Fruit fly (Drosophila melanogaster) whole organism, wandering third instar larva: ENCODE measurements around the gene CG43288.
A peak's percentile ranks its signal among the peaks of the same experiment; 100 is the strongest.

ENCODE experiments used
- Abd-B ChIP-seq: fragments of >200 bp; optimal IDR thresholded peaks from 2 replicates; lab custom pipeline; 2017; ENCODE audit warnings: missing biosample characterization, missing genetic modification characterization
- CG32264 ChIP-seq: fragments of 200-800 bp; sonication (Bioruptor generic); optimal IDR thresholded peaks from 2 replicates; lab custom pipeline; 2016; ENCODE audit warnings: missing biosample characterization, missing genetic modification characterization
- CG9705 ChIP-seq: fragments of 200-800 bp; sonication (Bioruptor generic); optimal IDR thresholded peaks from 2 replicates; lab custom pipeline; 2018; ENCODE audit warnings: missing biosample characterization, mild to moderate bottlenecking, missing genetic modification characterization
- CrebA ChIP-seq: fragments of 200-800 bp; sonication (Bioruptor generic); optimal IDR thresholded peaks from 2 replicates; lab custom pipeline; 2016; ENCODE audit warnings: missing biosample characterization, mild to moderate bottlenecking, missing genetic modification characterization, borderline replicate concordance
- Dfd ChIP-seq: fragments of >200 bp; optimal IDR thresholded peaks from 2 replicates; lab custom pipeline; 2017; ENCODE audit warnings: missing biosample characterization, missing genetic modification characterization
- Dif ChIP-seq: fragments of 200-275, 200-300 bp; sonication (Bioruptor generic); optimal IDR thresholded peaks from 2 replicates; lab custom pipeline; 2018; ENCODE audit warnings: missing biosample characterization, missing genetic modification characterization; ENCODE audit not compliant: partially characterized antibody
- GATAd ChIP-seq: sonication (Bioruptor generic); optimal IDR thresholded peaks from 2 replicates; lab custom pipeline; 2016; ENCODE audit warnings: missing biosample characterization, missing genetic modification characterization
- HLH106 ChIP-seq: fragments of 200-800 bp; optimal IDR thresholded peaks from 3 replicates; lab custom pipeline; 2019; ENCODE audit warnings: missing biosample characterization, mild to moderate bottlenecking, missing genetic modification characterization, moderate library complexity
- Hnf4 ChIP-seq: fragments of 200-800 bp; sonication (Bioruptor generic); optimal IDR thresholded peaks from 2 replicates; lab custom pipeline; 2016; ENCODE audit warnings: missing biosample characterization, mild to moderate bottlenecking, missing genetic modification characterization
- Hr78 ChIP-seq: fragments of >200 bp; optimal IDR thresholded peaks from 2 replicates; lab custom pipeline; 2017; ENCODE audit warnings: missing biosample characterization, missing genetic modification characterization
- Hr83 ChIP-seq: fragments of 200-300 bp; sonication (Bioruptor generic); optimal IDR thresholded peaks from 2 replicates; lab custom pipeline; 2016; ENCODE audit warnings: missing biosample characterization, mild to moderate bottlenecking, missing genetic modification characterization, moderate library complexity; ENCODE audit not compliant: poor library complexity, severe bottlenecking
- Jra ChIP-seq: sonication (Bioruptor generic); optimal IDR thresholded peaks from 2 replicates; lab custom pipeline; 2016; ENCODE audit warnings: missing biosample characterization, missing genetic modification characterization
- Mio ChIP-seq: sonication (Bioruptor generic); optimal IDR thresholded peaks from 2 replicates; lab custom pipeline; 2016; ENCODE audit warnings: missing biosample characterization, missing genetic modification characterization
- Myc ChIP-seq: fragments of >200 bp; optimal IDR thresholded peaks from 2 replicates; lab custom pipeline; 2017
- N ChIP-seq: fragments of >200 bp; optimal IDR thresholded peaks from 2 replicates; lab custom pipeline; 2018; ENCODE audit warnings: missing biosample characterization, missing external identifiers, missing genetic modification characterization
- OdsH ChIP-seq: fragments of 200-800 bp; sonication (Bioruptor generic); optimal IDR thresholded peaks from 2 replicates; lab custom pipeline; 2016; ENCODE audit warnings: missing biosample characterization, mild to moderate bottlenecking, missing genetic modification characterization
- Rel ChIP-seq, 2 experiments: fragments of 200-800 bp; sonication (Bioruptor generic) in 1 of 2; optimal IDR thresholded peaks; 2 replicates in 1 of 2; 3 replicates in 1 of 2; lab custom pipeline; 2016 to 2019; ENCODE audit warnings: mild to moderate bottlenecking in 2 of 2, missing biosample characterization in 2 of 2, missing genetic modification characterization in 2 of 2, moderate library complexity in 1 of 2
- Sp1 ChIP-seq: fragments of 200-800 bp; sonication (Bioruptor generic); optimal IDR thresholded peaks from 3 replicates; lab custom pipeline; 2019; ENCODE audit warnings: missing biosample characterization, mild to moderate bottlenecking, missing genetic modification characterization, moderate library complexity
- Vsx2 ChIP-seq: fragments of 200-300, 225-300 bp; sonication (Bioruptor generic); optimal IDR thresholded peaks from 2 replicates; lab custom pipeline; 2018; ENCODE audit warnings: missing biosample characterization, missing genetic modification characterization; ENCODE audit not compliant: partially characterized antibody
- br ChIP-seq: fragments of 200-800 bp; sonication (Bioruptor generic); optimal IDR thresholded peaks from 2 replicates; lab custom pipeline; 2016; ENCODE audit warnings: missing biosample characterization, missing genetic modification characterization
- brk ChIP-seq: fragments of 200-800 bp; sonication (Bioruptor generic); optimal IDR thresholded peaks from 2 replicates; lab custom pipeline; 2016; ENCODE audit warnings: missing biosample characterization, mild to moderate bottlenecking, missing genetic modification characterization
- dl ChIP-seq, 2 experiments: fragments of 175-275, 200-275 bp in 1 of 2; fragments of 200-275 bp in 1 of 2; sonication (Bioruptor generic); optimal IDR thresholded peaks; lab custom pipeline; 2018; ENCODE audit warnings: mild to moderate bottlenecking in 2 of 2, missing biosample characterization in 2 of 2, missing genetic modification characterization in 2 of 2, moderate library complexity in 2 of 2; ENCODE audit not compliant: partially characterized antibody in 2 of 2, insufficient read depth in 1 of 2
- dmrt93B ChIP-seq: fragments of 200-800 bp; sonication (Bioruptor generic); optimal IDR thresholded peaks from 2 replicates; lab custom pipeline; 2018; ENCODE audit warnings: missing biosample characterization, mild to moderate bottlenecking, missing genetic modification characterization
- dsf ChIP-seq: sonication (Bioruptor generic); optimal IDR thresholded peaks from 2 replicates; lab custom pipeline; 2016; ENCODE audit warnings: missing biosample characterization, missing genetic modification characterization, borderline replicate concordance
- ey ChIP-seq: fragments of 200-800 bp; sonication (Bioruptor generic); optimal IDR thresholded peaks from 2 replicates; lab custom pipeline; 2016; ENCODE audit warnings: missing biosample characterization, missing genetic modification characterization
- foxo ChIP-seq, 2 experiments: fragments of 200-800 bp; sonication (Bioruptor generic); optimal IDR thresholded peaks; 2 replicates in 1 of 2; 3 replicates in 1 of 2; lab custom pipeline; 2016 to 2017; ENCODE audit warnings: missing biosample characterization in 2 of 2, missing genetic modification characterization in 2 of 2
- fru ChIP-seq: fragments of 200-800 bp; sonication (Bioruptor generic); optimal IDR thresholded peaks from 3 replicates; lab custom pipeline; 2016; ENCODE audit warnings: missing biosample characterization, mild to moderate bottlenecking, missing genetic modification characterization
- h ChIP-seq: fragments of 200-800 bp; sonication (Bioruptor generic); optimal IDR thresholded peaks from 3 replicates; lab custom pipeline; 2016; ENCODE audit warnings: missing biosample characterization, mild to moderate bottlenecking, missing genetic modification characterization
- jim ChIP-seq: fragments of 175-275, 200-325 bp; sonication (Bioruptor generic); optimal IDR thresholded peaks from 2 replicates; lab custom pipeline; 2016; ENCODE audit warnings: missing biosample characterization, mild to moderate bottlenecking, missing genetic modification characterization
- lola ChIP-seq: fragments of >200 bp; optimal IDR thresholded peaks from 2 replicates; lab custom pipeline; 2017; ENCODE audit warnings: missing biosample characterization, missing genetic modification characterization
- pan ChIP-seq: fragments of >200 bp; optimal IDR thresholded peaks from 2 replicates; lab custom pipeline; 2017
- psq ChIP-seq: fragments of 200-800 bp; sonication (Bioruptor generic); optimal IDR thresholded peaks from 3 replicates; lab custom pipeline; 2017; ENCODE audit warnings: missing biosample characterization, mild to moderate bottlenecking, missing genetic modification characterization, moderate library complexity
- rgr ChIP-seq: fragments of 200-800 bp; sonication (Bioruptor generic); optimal IDR thresholded peaks from 3 replicates; lab custom pipeline; 2016; ENCODE audit warnings: missing biosample characterization, mild to moderate bottlenecking, missing genetic modification characterization
- sage ChIP-seq: fragments of 200-800 bp; sonication (Bioruptor generic); optimal IDR thresholded peaks from 2 replicates; lab custom pipeline; 2016; ENCODE audit warnings: missing biosample characterization, mild to moderate bottlenecking, missing genetic modification characterization
- sv ChIP-seq: fragments of 200-800 bp; sonication (Bioruptor generic); optimal IDR thresholded peaks from 3 replicates; lab custom pipeline; 2016; ENCODE audit warnings: missing biosample characterization, missing genetic modification characterization
- tai ChIP-seq: sonication (Bioruptor generic); optimal IDR thresholded peaks from 2 replicates; lab custom pipeline; 2016; ENCODE audit warnings: missing biosample characterization, missing genetic modification characterization
- usp ChIP-seq: fragments of >200 bp; optimal IDR thresholded peaks from 2 replicates; lab custom pipeline; 2017; ENCODE audit warnings: missing biosample characterization, missing genetic modification characterization
- woc ChIP-seq: sonication (Bioruptor generic); optimal IDR thresholded peaks from 2 replicates; lab custom pipeline; 2016; ENCODE audit warnings: missing biosample characterization, mild to moderate bottlenecking, missing genetic modification characterization

CG43288 gene

dm6 chrX:4252690-4253089 is 39.9 kb downstream of the CG43288 start, which contains the start of gene CG15576:
Gene CG15576 (minus strand): TSS chrX:4252790.
- no peak for TF ChIP-seq woc (GFP tag; lab: Kevin White, UChicago)
- no peak for TF ChIP-seq Jra
- TF ChIP-seq GATAd (GFP tag; lab: Kevin White, UChicago) = no peak
- no peak for TF ChIP-seq dl (GFP tag; optimal IDR thresholded peaks at IDR 0.05; lab: Kevin White, UChicago; ENCODE audit: insufficient read depth in 1 of 2, partially characterized antibody in 2 of 2)
- no peak for TF ChIP-seq CG32264
- no peak for TF ChIP-seq h (GFP tag; lab: Kevin White, UChicago)
- no peak for TF ChIP-seq Hr78 (GFP tag; lab: Kevin White, UChicago)
- no peak for TF ChIP-seq brk (GFP tag; lab: Kevin White, UChicago)
- TF ChIP-seq Dif = no peak
- no peak for TF ChIP-seq fru (GFP tag; lab: Kevin White, UChicago)
- TF ChIP-seq Abd-B (GFP tag; lab: Kevin White, UChicago) = no peak
- TF ChIP-seq Myc = no peak
- TF ChIP-seq Hnf4 (GFP tag; lab: Kevin White, UChicago) = no peak
- TF ChIP-seq foxo (GFP tag; optimal IDR thresholded peaks at IDR 0.05; lab: Kevin White, UChicago) = no peak
- no peak for TF ChIP-seq psq (GFP tag; lab: Kevin White, UChicago)
- TF ChIP-seq, all 38 proteins: peak for 0

- TF ChIP-seq ey (GFP tag; lab: Kevin White, UChicago) (peak; percentile 40), Mio (GFP tag; lab: Kevin White, UChicago) (no peak), dsf (GFP tag; lab: Kevin White, UChicago) (no peak), N (GFP tag; lab: Kevin White, UChicago) (no peak), brk (GFP tag; lab: Kevin White, UChicago) (no peak), CrebA (no peak), dmrt93B (GFP tag; lab: Kevin White, UChicago) (no peak), CG9705 (GFP tag; lab: Kevin White, UChicago) (no peak), Vsx2 (GFP tag; lab: Kevin White, UChicago) (no peak), Myc (no peak), Sp1 (GFP tag; lab: Kevin White, UChicago) (peak; percentile 29), br (GFP tag; lab: Kevin White, UChicago) (peak; percentile 15), Abd-B (GFP tag; lab: Kevin White, UChicago) (no peak), Dfd (no peak), foxo (GFP tag; optimal IDR thresholded peaks at IDR 0.05; lab: Kevin White, UChicago) (peak in 1 of 2 experiments; percentile 46), h (GFP tag; lab: Kevin White, UChicago) (peak; percentile 32), dl (GFP tag; optimal IDR thresholded peaks at IDR 0.05; lab: Kevin White, UChicago; ENCODE audit: insufficient read depth in 1 of 2, partially characterized antibody in 2 of 2) (no peak), rgr (GFP tag; lab: Kevin White, UChicago) (peak; percentile 32), CG32264 (no peak), HLH106 (peak; percentile 42), Hr83 (GFP tag; lab: Kevin White, UChicago) (no peak), OdsH (GFP tag; lab: Kevin White, UChicago) (peak; percentile 26), sv (no peak), GATAd (GFP tag; lab: Kevin White, UChicago) (no peak), lola (GFP tag; lab: Kevin White, UChicago) (no peak), fru (GFP tag; lab: Kevin White, UChicago) (peak; percentile 46), pan (lab: Kevin White, UChicago) (no peak), usp (GFP tag; lab: Kevin White, UChicago) (no peak), Jra (no peak), jim (GFP tag; lab: Kevin White, UChicago) (no peak), Rel (GFP tag; optimal IDR thresholded peaks at IDR 0.05; lab: Kevin White, UChicago) (no peak), Rel (tag; optimal IDR thresholded peaks at IDR 0.05; lab: Kevin White, UChicago) (no peak), woc (GFP tag; lab: Kevin White, UChicago) (peak; percentile 3), tai (no peak), Dif (no peak), Hnf4 (GFP tag; lab: Kevin White, UChicago) (no peak), sage (GFP tag; lab: Kevin White, UChicago) (no peak), psq (GFP tag; lab: Kevin White, UChicago) (no peak), Hr78 (GFP tag; lab: Kevin White, UChicago) (no peak)
Observed at dm6 chrX:4262661-4263060, 49.8 kb downstream of the CG43288 start.
